Worm (Caenorhabditis elegans): ENCODE measurements around the gene scd-2.

The scd-2 gene

DNA sequence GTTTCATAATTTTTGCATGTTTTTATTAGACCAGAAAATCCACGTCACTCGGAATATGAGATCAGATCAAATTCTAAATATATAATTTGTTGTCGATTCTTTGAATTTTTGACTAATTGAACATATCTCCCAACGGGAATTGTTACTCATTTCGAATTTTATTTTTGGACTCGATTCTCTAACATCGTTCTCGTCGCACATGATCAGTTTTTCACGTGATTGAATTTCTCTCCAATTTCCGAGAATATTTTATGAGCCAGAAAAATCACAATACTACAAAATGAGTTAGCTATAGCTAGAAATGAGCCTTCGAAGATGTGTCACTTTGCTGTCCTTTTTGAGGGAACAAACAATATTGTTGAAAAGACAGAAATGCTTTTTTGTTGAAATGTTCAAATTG is 2.3 kb upstream of the scd-2 start (continued):
- TF ChIP-seq ceh-8 (GFP tag; optimal IDR thresholded peaks at IDR 0.05): peak; percentile 84
- no peak for TF ChIP-seq grh-1 (GFP tag; IDR thresholded peaks at IDR 0.05)
- peak; percentile 37 for TF ChIP-seq mef-2 (tag; optimal IDR thresholded peaks at IDR 0.05)
- TF ChIP-seq fkh-4 (tag; optimal IDR thresholded peaks at IDR 0.05; ENCODE audit: borderline replicate concordance): peak; percentile 14
- no peak for TF ChIP-seq pqm-1 (tag; optimal IDR thresholded peaks at IDR 0.05)
- no peak for TF ChIP-seq ceh-63 (GFP tag; optimal IDR thresholded peaks at IDR 0.05)
- no peak for TF ChIP-seq aha-1 (tag; optimal IDR thresholded peaks at IDR 0.05)
- no peak for TF ChIP-seq nhr-76 (tag; optimal IDR thresholded peaks at IDR 0.05)
- TF ChIP-seq efl-1 (optimal IDR thresholded peaks at IDR 0.05): no peak
- no peak for TF ChIP-seq efl-1 (GFP tag; optimal IDR thresholded peaks at IDR 0.05 in 1 of 2)
- no peak for TF ChIP-seq C16A3.4 (tag; optimal IDR thresholded peaks at IDR 0.05)
- peak; percentile 40 for TF ChIP-seq ztf-4 (tag; optimal IDR thresholded peaks at IDR 0.05)
- no peak for TF ChIP-seq aly-2 (tag; optimal IDR thresholded peaks at IDR 0.05)
- TF ChIP-seq nhr-28 (tag; optimal IDR thresholded peaks at IDR 0.05): no peak
- TF ChIP-seq isw-1 (GFP tag; IDR thresholded peaks at IDR 0.05): no peak
- TF ChIP-seq nhr-12 (tag; optimal IDR thresholded peaks at IDR 0.05): no peak
- no peak for TF ChIP-seq ztf-11 (tag; optimal IDR thresholded peaks at IDR 0.05)
- peak in 1 of 2 experiments; percentile 14 for TF ChIP-seq lsy-2 (tag; optimal IDR thresholded peaks at IDR 0.05)
- no peak for TF ChIP-seq unc-98 (GFP tag; IDR thresholded peaks at IDR 0.05)
- no peak for TF ChIP-seq irx-1 (tag; optimal IDR thresholded peaks at IDR 0.05)
- no peak for TF ChIP-seq nhr-77 (tag; optimal IDR thresholded peaks at IDR 0.05)
- TF ChIP-seq nhr-71 (tag; optimal IDR thresholded peaks at IDR 0.05): peak; percentile 88
- no peak for TF ChIP-seq egl-27 (tag; optimal IDR thresholded peaks at IDR 0.05)
- TF ChIP-seq tlp-1 (tag; optimal IDR thresholded peaks at IDR 0.05): no peak
- no peak for TF ChIP-seq jun-1 (tag; optimal IDR thresholded peaks at IDR 0.05)
- no peak for TF ChIP-seq unc-62 (GFP tag; optimal IDR thresholded peaks at IDR 0.05)
- 0 out of 2 replicates have a peak, but pooled peaks have one; percentile 12 for TF ChIP-seq nhr-19 (GFP tag; conservative IDR thresholded peaks at IDR 0.05)
- TF ChIP-seq lin-14 (GFP tag; optimal IDR thresholded peaks at IDR 0.05): peak; percentile 49
- no peak for TF ChIP-seq C34B4.2 (tag; optimal IDR thresholded peaks at IDR 0.05)
- TF ChIP-seq hlh-17 (GFP tag; optimal IDR thresholded peaks at IDR 0.05; ENCODE audit: borderline replicate concordance): no peak
- no peak for TF ChIP-seq unc-30 (tag; optimal IDR thresholded peaks at IDR 0.05)
- TF ChIP-seq pag-3 (tag; optimal IDR thresholded peaks at IDR 0.05; ENCODE audit: borderline replicate concordance, insufficient read depth): no peak
- no peak for TF ChIP-seq alr-1 (tag; optimal IDR thresholded peaks at IDR 0.05; ENCODE audit: borderline replicate concordance)
- TF ChIP-seq ets-5 (GFP tag; IDR thresholded peaks at IDR 0.05): no peak
- no peak for TF ChIP-seq egl-13 (tag; optimal IDR thresholded peaks at IDR 0.05)
- TF ChIP-seq nhr-90 (tag; optimal IDR thresholded peaks at IDR 0.05; ENCODE audit: poor library complexity): no peak
- TF ChIP-seq ces-1 (GFP tag; optimal IDR thresholded peaks at IDR 0.05): no peak
- peak; percentile 88 for TF ChIP-seq dsc-1 (tag; optimal IDR thresholded peaks at IDR 0.05)
- TF ChIP-seq swsn-7 (tag; optimal IDR thresholded peaks at IDR 0.05): peak; percentile 52
- no peak for TF ChIP-seq lin-15B (tag; optimal IDR thresholded peaks at IDR 0.05)
- TF ChIP-seq hpl-2 (GFP tag; optimal IDR thresholded peaks at IDR 0.05): no peak
- TF ChIP-seq ama-1 (optimal IDR thresholded peaks at IDR 0.05): no peak
- no peak for TF ChIP-seq ceh-82 (tag; optimal IDR thresholded peaks at IDR 0.05)
- peak; percentile 61 for TF ChIP-seq nhr-20 (tag; optimal IDR thresholded peaks at IDR 0.05)
- no peak for TF ChIP-seq snpc-4 (tag; optimal IDR thresholded peaks at IDR 0.05)

ce11 chrV:6631866-6632265 is 1.2 kb upstream of the scd-2 start:
- TF ChIP-seq nhr-11 (tag; optimal IDR thresholded peaks at IDR 0.05) (no peak), tbx-2 (tag; optimal IDR thresholded peaks at IDR 0.05) (no peak), lin-39 (tag; optimal IDR thresholded peaks at IDR 0.05) (no peak), dsc-1 (tag; optimal IDR thresholded peaks at IDR 0.05) (peak; percentile 35), ceh-88 (GFP tag; IDR thresholded peaks at IDR 0.05) (no peak), efl-1 (optimal IDR thresholded peaks at IDR 0.05) (no peak), efl-1 (GFP tag; optimal IDR thresholded peaks at IDR 0.05 in 1 of 2) (no peak), nhr-77 (tag; optimal IDR thresholded peaks at IDR 0.05) (no peak), unc-130 (tag; optimal IDR thresholded peaks at IDR 0.05) (no peak), zag-1 (tag; optimal IDR thresholded peaks at IDR 0.05) (no peak), blmp-1 (tag; optimal IDR thresholded peaks at IDR 0.05) (no peak), swsn-7 (tag; optimal IDR thresholded peaks at IDR 0.05) (no peak), unc-62 (GFP tag; optimal IDR thresholded peaks at IDR 0.05) (no peak), mep-1 (tag; optimal IDR thresholded peaks at IDR 0.05) (no peak), nhr-76 (tag; optimal IDR thresholded peaks at IDR 0.05) (no peak), irx-1 (tag; optimal IDR thresholded peaks at IDR 0.05) (no peak), sup-37 (GFP tag; optimal IDR thresholded peaks at IDR 0.05) (no peak), lin-13 (GFP tag; optimal IDR thresholded peaks at IDR 0.05) (no peak), mab-9 (GFP tag; IDR thresholded peaks at IDR 0.05) (no peak)

Data from whole organism, L1 larva.